Worm (Caenorhabditis elegans) whole organism, L4 larva: Measurements from ENCODE around the gene F39E9.14.

Experiments
- dmd-6 ChIP-seq: fragments of 200-800 bp; sonication (Bioruptor generic); IDR thresholded peaks from 2 replicates; pipeline ENCODE4 v1.3.6; 2022; ENCODE audit warnings: missing genetic modification reagents, missing genetic modification characterization, missing compliant biosample characterization
- duxl-1 ChIP-seq: sonication (generic microtip); optimal IDR thresholded peaks from 2 replicates; lab custom pipeline; 2016; ENCODE audit warnings: mild to moderate bottlenecking, missing genetic modification characterization, moderate library complexity, missing compliant biosample characterization; ENCODE audit not compliant: poor library complexity
- mdl-1 ChIP-seq, 2 experiments: fragments of 150-350 bp in 1 of 2; sonication (generic microtip) in 1 of 2; optimal IDR thresholded peaks; 2 replicates each; lab custom pipeline; 2014 to 2017; ENCODE audit warnings: missing biosample characterization in 2 of 2, missing genetic modification characterization in 2 of 2
- nhr-76 ChIP-seq: fragments of 150-350 bp; optimal IDR thresholded peaks from 2 replicates; lab custom pipeline; 2014; ENCODE audit warnings: missing biosample characterization, missing genetic modification characterization
- pha-4 ChIP-seq, 2 experiments: fragments of 150-350 bp in 1 of 2; fragments of 200-800 bp in 1 of 2; sonication (Bioruptor generic) in 1 of 2; IDR thresholded peaks in 1 of 2; optimal IDR thresholded peaks in 1 of 2; 2 replicates each; pipeline versions ENCODE4 v1.3.6 to Lab custom; 2014 to 2022; ENCODE audit warnings: missing genetic modification characterization in 2 of 2, missing genetic modification reagents in 2 of 2, missing biosample characterization in 1 of 2, missing compliant biosample characterization in 1 of 2
- zfp-2 ChIP-seq: sonication (generic microtip); optimal IDR thresholded peaks from 2 replicates; lab custom pipeline; 2016; ENCODE audit warnings: mild to moderate bottlenecking, missing genetic modification characterization, missing compliant biosample characterization

- no peak for TF ChIP-seq duxl-1
- no peak for TF ChIP-seq pha-4 (GFP tag; IDR thresholded peaks at IDR 0.05; lab: Robert Waterston, UW)
- TF ChIP-seq pha-4 (tag; optimal IDR thresholded peaks at IDR 0.05; lab: Kevin White, UChicago): no peak
- no peak for TF ChIP-seq mdl-1 (tag; optimal IDR thresholded peaks at IDR 0.05; lab: Kevin White, UChicago)
- TF ChIP-seq dmd-6 (GFP tag; lab: Robert Waterston, UW): no peak
- no peak for TF ChIP-seq zfp-2 (tag; lab: Kevin White, UChicago)
- no peak for TF ChIP-seq nhr-76 (tag; lab: Kevin White, UChicago)
These were observed 31.2 kb downstream of the F39E9.14 start, which contains the start of gene gcy-19 for ce11 chrII:3259254-3259653.
